Worm (Caenorhabditis elegans): ENCODE data around the gene Y73F4A.2.

The Y73F4A.2 gene

DNA sequence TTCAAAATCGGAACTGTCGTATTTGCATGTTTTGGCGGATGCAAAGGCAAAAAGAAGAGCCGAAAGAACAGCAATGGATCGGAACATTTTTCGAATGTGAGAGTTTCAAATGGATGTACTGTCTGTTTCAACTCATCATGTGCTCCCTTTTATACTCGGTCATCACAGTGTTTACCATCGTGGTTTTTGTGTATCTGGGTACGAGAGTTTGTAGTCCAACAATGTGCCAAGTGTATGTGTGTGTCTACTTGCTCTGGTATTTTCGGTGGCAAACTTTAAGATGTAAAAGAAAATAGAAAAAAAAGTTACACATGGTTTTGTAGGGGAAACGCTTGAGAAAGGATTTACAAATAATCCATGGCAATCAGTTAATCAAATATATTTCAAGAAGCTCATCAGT lies at the start of gene Y73F4A.2:
Gene Y73F4A.2, minus strand, starts transcription at position 124 of the 400 bp plus-strand sequence.
- TF ChIP-seq Y53F4B.3 (GFP tag; IDR thresholded peaks at IDR 0.05) (no peak), F55B11.4 (tag; optimal IDR thresholded peaks at IDR 0.05; ENCODE audit: borderline replicate concordance, insufficient read depth) (no peak), ccch-3 (GFP tag; optimal IDR thresholded peaks at IDR 0.05) (no peak), zfh-2 (GFP tag; conservative IDR thresholded peaks at IDR 0.05) (no peak), let-526 (GFP tag; IDR thresholded peaks at IDR 0.05) (no peak), lsy-27 (tag; optimal IDR thresholded peaks at IDR 0.05; ENCODE audit: borderline replicate concordance, insufficient read depth) (no peak), madf-10 (tag; optimal IDR thresholded peaks at IDR 0.05) (no peak), ztf-3 (GFP tag; optimal IDR thresholded peaks at IDR 0.05) (no peak), nfya-1 (tag; optimal IDR thresholded peaks at IDR 0.05; ENCODE audit: borderline replicate concordance, insufficient read depth) (no peak)

ce11 chrIV:9092011-9092410 lies 48.9 kb upstream of the Y73F4A.2 start:
- TF ChIP-seq Y95B8A.8 (GFP tag; IDR thresholded peaks at IDR 0.05) = no peak
- TF ChIP-seq lin-40 (tag; optimal IDR thresholded peaks at IDR 0.05) = peak; percentile 2
- TF ChIP-seq rcor-1 (GFP tag; IDR thresholded peaks at IDR 0.05) = no peak
- TF ChIP-seq ceh-40 (GFP tag; IDR thresholded peaks at IDR 0.05) = no peak
- no peak for TF ChIP-seq let-607 (tag; optimal IDR thresholded peaks at IDR 0.05)
- TF ChIP-seq unc-130 (GFP tag; optimal IDR thresholded peaks at IDR 0.05) = no peak
- no peak for TF ChIP-seq F49E8.2 (tag; optimal IDR thresholded peaks at IDR 0.05; ENCODE audit: insufficient read depth)
- no peak for TF ChIP-seq hmg-1.2 (GFP tag; IDR thresholded peaks at IDR 0.05)
- TF ChIP-seq rpc-1 (optimal IDR thresholded peaks at IDR 0.05) = no peak
- no peak for TF ChIP-seq rpc-1 (tag; optimal IDR thresholded peaks at IDR 0.05)
- TF ChIP-seq lin-26 (GFP tag; IDR thresholded peaks at IDR 0.05) = no peak
- 0 out of 2 replicates have a peak, but pooled peaks have one; percentile 17 for TF ChIP-seq madf-3 (GFP tag; IDR thresholded peaks at IDR 0.05)
- no peak for TF ChIP-seq chd-7 (tag; optimal IDR thresholded peaks at IDR 0.05)
- TF ChIP-seq lir-1 (GFP tag; conservative IDR thresholded peaks at IDR 0.05) = no peak
- TF ChIP-seq pha-4 (tag; optimal IDR thresholded peaks at IDR 0.05) = no peak
- no peak for TF ChIP-seq nhr-80 (tag; optimal IDR thresholded peaks at IDR 0.05)

ce11 chrIV:9090538-9091195 lies 47.5 kb upstream of the Y73F4A.2 start:
- no peak for TF ChIP-seq snpc-3.4 (tag; optimal IDR thresholded peaks at IDR 0.05)
- no peak for TF ChIP-seq ceh-100 (GFP tag; IDR thresholded peaks at IDR 0.05)
- no peak for TF ChIP-seq F55B11.4 (tag; optimal IDR thresholded peaks at IDR 0.05; ENCODE audit: borderline replicate concordance, insufficient read depth)
- TF ChIP-seq nhr-90 (tag; optimal IDR thresholded peaks at IDR 0.05) = no peak
- no peak for TF ChIP-seq zim-3 (tag; optimal IDR thresholded peaks at IDR 0.05)
- no peak for TF ChIP-seq sea-2 (GFP tag; IDR thresholded peaks at IDR 0.05)
- no peak for TF ChIP-seq K11D2.4 (GFP tag; IDR thresholded peaks at IDR 0.05)
- TF ChIP-seq pbrm-1 (GFP tag; IDR thresholded peaks at IDR 0.05) = no peak
- no peak for TF ChIP-seq F23B12.7 (tag; optimal IDR thresholded peaks at IDR 0.05; ENCODE audit: insufficient read depth)
- no peak for TF ChIP-seq akir-1 (GFP tag; optimal IDR thresholded peaks at IDR 0.05)
- TF ChIP-seq zfh-2 (GFP tag; conservative IDR thresholded peaks at IDR 0.05) = no peak
- no peak for TF ChIP-seq C17E4.6 (GFP tag; IDR thresholded peaks at IDR 0.05)
